Worm (Caenorhabditis elegans) whole organism, young adult: ENCODE measurements around the gene znf-598.
"Not testable (repeated sequence)": the region's sequence is repeated elsewhere in the genome, so short reads cannot be mapped to it uniquely, and the experiment has no call there.

Experiments
- B0336.3 ChIP-seq: fragments of 200-800 bp; sonication (Bioruptor generic); IDR thresholded peaks from 2 replicates; pipeline ENCODE4 v1.3.6; 2022; ENCODE audit warnings: missing genetic modification characterization, missing compliant biosample characterization
- D2030.7 ChIP-seq: fragments of 200-800 bp; sonication (Bioruptor generic); IDR thresholded peaks from 2 replicates; pipeline ENCODE4 v1.3.6; 2022; ENCODE audit warnings: missing genetic modification reagents, missing genetic modification characterization, missing compliant biosample characterization
- F33H1.4 ChIP-seq: fragments of 200-800 bp; sonication (Bioruptor generic); IDR thresholded peaks from 2 replicates; pipeline ENCODE4 v1.3.6; 2022; ENCODE audit warnings: missing genetic modification reagents, missing genetic modification characterization, missing compliant biosample characterization
- F57A8.1 ChIP-seq: fragments of 200-800 bp; sonication (Bioruptor generic); optimal IDR thresholded peaks from 2 replicates; lab custom pipeline; 2018; ENCODE audit warnings: mild to moderate bottlenecking, missing genetic modification characterization, moderate library complexity, missing compliant biosample characterization
- F57C9.4 ChIP-seq: sonication (generic microtip); optimal IDR thresholded peaks from 2 replicates; lab custom pipeline; 2017; ENCODE audit warnings: mild to moderate bottlenecking, missing genetic modification characterization, missing compliant biosample characterization
- K12H6.12 ChIP-seq: fragments of 200-800 bp; sonication (Bioruptor generic); optimal IDR thresholded peaks from 2 replicates; lab custom pipeline; 2018; ENCODE audit warnings: mild to moderate bottlenecking, missing genetic modification characterization, missing compliant biosample characterization
- T07F8.4 ChIP-seq: sonication (generic microtip); optimal IDR thresholded peaks from 2 replicates; lab custom pipeline; 2016; ENCODE audit warnings: mild to moderate bottlenecking, missing genetic modification characterization, moderate library complexity, missing compliant biosample characterization
- aptf-3 ChIP-seq: fragments of 200-800 bp; sonication (Bioruptor generic); IDR thresholded peaks from 2 replicates; pipeline ENCODE4 v1.3.6; 2022; ENCODE audit warnings: missing genetic modification characterization, missing compliant biosample characterization
- attf-5 ChIP-seq: fragments of 200-800 bp; sonication (Bioruptor generic); optimal IDR thresholded peaks from 2 replicates; lab custom pipeline; 2018; ENCODE audit warnings: mild to moderate bottlenecking, missing genetic modification characterization, missing compliant biosample characterization
- bed-2 ChIP-seq: fragments of 200-800 bp; sonication (Bioruptor generic); IDR thresholded peaks from 2 replicates; pipeline ENCODE4 v1.3.6; 2022; ENCODE audit warnings: missing genetic modification reagents, missing genetic modification characterization, missing compliant biosample characterization
- cebp-1 ChIP-seq, 2 experiments: fragments of 200-800 bp in 1 of 2; sonication (Bioruptor generic) in 1 of 2; sonication (generic microtip) in 1 of 2; IDR thresholded peaks in 1 of 2; optimal IDR thresholded peaks in 1 of 2; 2 replicates each; pipeline versions ENCODE4 v1.3.6 to Lab custom; 2017 to 2022; ENCODE audit warnings: missing compliant biosample characterization in 2 of 2, missing genetic modification characterization in 2 of 2, mild to moderate bottlenecking in 1 of 2, missing genetic modification reagents in 1 of 2, moderate library complexity in 1 of 2
- ceh-91 ChIP-seq: fragments of 200-800 bp; sonication (Bioruptor generic); IDR thresholded peaks from 2 replicates; pipeline ENCODE4 v1.3.6; 2022; ENCODE audit warnings: missing genetic modification reagents, missing genetic modification characterization, missing compliant biosample characterization
- chd-7 ChIP-seq: sonication (generic microtip); optimal IDR thresholded peaks from 2 replicates; lab custom pipeline; 2016; ENCODE audit warnings: mild to moderate bottlenecking, missing genetic modification characterization, moderate library complexity, missing compliant biosample characterization
- dox-1 ChIP-seq: fragments of 200-800 bp; sonication (Bioruptor generic); IDR thresholded peaks from 2 replicates; pipeline ENCODE4 v1.3.6; 2022; ENCODE audit warnings: missing genetic modification reagents, missing genetic modification characterization, missing compliant biosample characterization
- efl-1 ChIP-seq: fragments of 150-350 bp; optimal IDR thresholded peaks from 2 replicates; lab custom pipeline; 2014; ENCODE audit warnings: missing biosample characterization, missing genetic modification reagents, missing genetic modification characterization
- ets-4 ChIP-seq: fragments of 200-800 bp; sonication (Bioruptor generic); optimal IDR thresholded peaks from 2 replicates; lab custom pipeline; 2018; ENCODE audit warnings: mild to moderate bottlenecking, missing genetic modification characterization, missing compliant biosample characterization
- gei-17 ChIP-seq: fragments of 200-800 bp; sonication (Bioruptor generic); optimal IDR thresholded peaks from 2 replicates; lab custom pipeline; 2018; ENCODE audit warnings: mild to moderate bottlenecking, missing genetic modification characterization, missing compliant biosample characterization
- hmg-1.2 ChIP-seq: fragments of 200-800 bp; sonication (Bioruptor generic); IDR thresholded peaks from 2 replicates; pipeline ENCODE4 v1.3.6; 2022; ENCODE audit warnings: missing genetic modification reagents, missing genetic modification characterization, missing compliant biosample characterization
- let-607 ChIP-seq, 2 experiments: fragments of 200-800 bp in 1 of 2; sonication (Bioruptor generic) in 1 of 2; sonication (generic microtip) in 1 of 2; optimal IDR thresholded peaks; 2 replicates each; lab custom pipeline; 2016 to 2018; ENCODE audit warnings: mild to moderate bottlenecking in 2 of 2, missing compliant biosample characterization in 2 of 2, missing genetic modification characterization in 2 of 2, moderate library complexity in 2 of 2, missing genotype in 1 of 2
- lin-40 ChIP-seq: sonication (generic microtip); optimal IDR thresholded peaks from 2 replicates; lab custom pipeline; 2016; ENCODE audit warnings: missing genetic modification characterization, mild to moderate bottlenecking, missing compliant biosample characterization, missing genotype, missing genetic modification reagents
- lsl-1 ChIP-seq: fragments of 200-800 bp; sonication (Bioruptor generic); optimal IDR thresholded peaks from 2 replicates; lab custom pipeline; 2018; ENCODE audit warnings: mild to moderate bottlenecking, missing genetic modification characterization, moderate library complexity, missing compliant biosample characterization
- madf-6 ChIP-seq: fragments of 200-800 bp; sonication (Bioruptor generic); IDR thresholded peaks from 2 replicates; pipeline ENCODE4 v1.3.6; 2022; ENCODE audit warnings: missing genetic modification reagents, missing genetic modification characterization, missing compliant biosample characterization
- madf-8 ChIP-seq: fragments of 200-800 bp; sonication (Bioruptor generic); conservative IDR thresholded peaks from 2 replicates; pipeline ENCODE4 v1.3.6; 2022; ENCODE audit warnings: missing genetic modification reagents, missing genetic modification characterization, missing compliant biosample characterization
- mcd-1 ChIP-seq: fragments of 200-800 bp; sonication (Bioruptor generic); IDR thresholded peaks from 2 replicates; pipeline ENCODE4 v1.3.6; 2022; ENCODE audit warnings: missing genetic modification reagents, missing genetic modification characterization, missing compliant biosample characterization
- nhr-27 ChIP-seq: fragments of 200-800 bp; sonication (Bioruptor generic); optimal IDR thresholded peaks from 2 replicates; lab custom pipeline; 2018; ENCODE audit warnings: mild to moderate bottlenecking, missing genetic modification characterization, moderate library complexity, missing compliant biosample characterization
- nhr-80 ChIP-seq: sonication (generic microtip); optimal IDR thresholded peaks from 2 replicates; lab custom pipeline; 2016; ENCODE audit warnings: missing genetic modification characterization, missing compliant biosample characterization
- snpc-1.3 ChIP-seq: sonication (generic microtip); optimal IDR thresholded peaks from 2 replicates; lab custom pipeline; 2017; ENCODE audit warnings: missing genetic modification characterization, mild to moderate bottlenecking, missing compliant biosample characterization, antibody characterized with exemption, moderate library complexity, missing genotype, missing genetic modification reagents; ENCODE audit not compliant: insufficient read depth
- snpc-4 ChIP-seq, 5 experiments: fragments of 150-350 bp in 1 of 5; sonication (generic microtip) in 4 of 5; optimal IDR thresholded peaks; 2 replicates each; lab custom pipeline; 2014 to 2018; ENCODE audit warnings: missing genetic modification characterization in 5 of 5, missing biosample characterization in 3 of 5, antibody characterized with exemption in 2 of 5, mild to moderate bottlenecking in 2 of 5, missing compliant biosample characterization in 2 of 5, missing genotype in 2 of 5, moderate library complexity in 2 of 5, missing genetic modification reagents in 1 of 5
- xnd-1 ChIP-seq: sonication (generic microtip); optimal IDR thresholded peaks from 2 replicates; lab custom pipeline; 2016; ENCODE audit warnings: missing genotype, missing genetic modification reagents, missing genetic modification characterization, missing compliant biosample characterization
- ztf-18 ChIP-seq: sonication (generic microtip); optimal IDR thresholded peaks from 2 replicates; lab custom pipeline; 2016; ENCODE audit warnings: missing genotype, mild to moderate bottlenecking, missing genetic modification characterization, missing compliant biosample characterization
- ztf-3 ChIP-seq: fragments of 200-800 bp; sonication (Bioruptor generic); optimal IDR thresholded peaks from 2 replicates; lab custom pipeline; 2018; ENCODE audit warnings: mild to moderate bottlenecking, missing genetic modification characterization, missing compliant biosample characterization

znf-598 gene

ce11 chrII:7024897-7025852 is at the start of gene znf-598:
Gene znf-598, plus strand, starts transcription at chrII:7025802.
- TF ChIP-seq F57A8.1 = no peak
- peak; percentile 85 for TF ChIP-seq lsl-1 (GFP tag; lab: Kevin White, UChicago)
- peak; percentile 86 for TF ChIP-seq F33H1.4 (GFP tag; lab: Robert Waterston, UW)
- TF ChIP-seq let-607 (tag; optimal IDR thresholded peaks at IDR 0.05; lab: Kevin White, UChicago) = peak; percentile 66 to 73
- peak; percentile 77 for TF ChIP-seq xnd-1 (tag; lab: Kevin White, UChicago)
- TF ChIP-seq bed-2 = no peak
- TF ChIP-seq snpc-4 (GFP tag; optimal IDR thresholded peaks at IDR 0.05; lab: Kevin White, UChicago) = no peak
- TF ChIP-seq snpc-4 (tag; optimal IDR thresholded peaks at IDR 0.05; lab: Kevin White, UChicago) = peak in 1 of 4 experiments; percentile 16
- TF ChIP-seq mcd-1 = peak; percentile 86
- TF ChIP-seq lin-40 (tag; lab: Kevin White, UChicago) = peak; percentile 12
- no peak for TF ChIP-seq cebp-1 (GFP tag; IDR thresholded peaks at IDR 0.05; lab: Robert Waterston, UW)
- TF ChIP-seq cebp-1 (tag; optimal IDR thresholded peaks at IDR 0.05; lab: Kevin White, UChicago) = peak; percentile 81
- peak; percentile 34; the same call in 1 of the 2 replicates for TF ChIP-seq D2030.7
- TF ChIP-seq madf-6 = peak; percentile 82
- no peak for TF ChIP-seq T07F8.4
- TF ChIP-seq ceh-91 (GFP tag; lab: Robert Waterston, UW) = no peak
- peak; percentile 84 for TF ChIP-seq nhr-80
- TF ChIP-seq B0336.3 (GFP tag; lab: Robert Waterston, UW) = 0 out of 2 replicates have a peak, but pooled peaks have one; percentile 22
- TF ChIP-seq K12H6.12 (tag; lab: Kevin White, UChicago) = no peak
- peak; percentile 35 for TF ChIP-seq hmg-1.2 (GFP tag; lab: Robert Waterston, UW)
- TF ChIP-seq efl-1 (GFP tag; lab: Kevin White, UChicago) = peak; percentile 38
- peak; percentile 70 for TF ChIP-seq attf-5 (GFP tag; lab: Kevin White, UChicago)
- peak; percentile 8 for TF ChIP-seq snpc-1.3 (tag; lab: Kevin White, UChicago)
- 0 out of 2 replicates have a peak, but pooled peaks have one; percentile 25 for TF ChIP-seq dox-1 (GFP tag; lab: Robert Waterston, UW)
- no peak for TF ChIP-seq nhr-27
- TF ChIP-seq madf-8 (GFP tag; lab: Robert Waterston, UW) = peak; percentile 51; the same call in 1 of the 2 replicates
- TF ChIP-seq ztf-18 (tag; lab: Kevin White, UChicago) = peak; percentile 40

ce11 chrII:6977732-6978131 is 47.9 kb upstream of the znf-598 start, which contains the start of gene C15F1.8:
Gene C15F1.8, minus strand, starts transcription at chrII:6977832.
- not testable (repeated sequence) for TF ChIP-seq chd-7 (tag; lab: Kevin White, UChicago); aptf-3 (GFP tag; lab: Robert Waterston, UW); gei-17 (GFP tag; lab: Kevin White, UChicago)

DNA sequence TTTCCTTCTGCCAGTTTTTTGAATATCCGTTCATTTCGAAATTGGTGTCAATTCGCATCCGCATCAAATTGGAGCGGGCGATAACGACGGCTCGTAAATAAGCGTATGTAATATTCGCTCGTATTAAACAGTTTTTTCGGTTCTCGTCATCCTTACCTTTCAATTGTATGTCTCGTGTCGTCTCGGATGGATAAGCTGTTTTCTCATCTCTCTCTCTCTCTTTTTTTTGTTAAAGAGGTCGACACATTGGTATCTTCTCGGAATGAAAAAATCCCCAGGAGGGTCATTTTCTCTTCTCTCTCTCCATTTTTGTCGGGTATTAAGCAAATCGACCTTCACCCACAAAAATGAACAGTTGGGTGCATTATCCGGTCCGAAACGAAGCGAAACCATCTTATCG is 46.7 kb upstream of the znf-598 start:
- TF ChIP-seq F57C9.4 (tag; lab: Kevin White, UChicago) = no peak
- no peak for TF ChIP-seq ztf-3
- TF ChIP-seq ets-4 (GFP tag; lab: Kevin White, UChicago) = no peak
